Fruit fly (Drosophila melanogaster): ENCODE results near the gene CG13712.

The CG13712 gene

dm6 chr3L:4700091-4700490, 9.6 kb downstream of the CG13712 start (continued):
- TF ChIP-seq Eip74EF (GFP tag; optimal IDR thresholded peaks at IDR 0.05) (no peak), CG10431 (GFP tag; optimal IDR thresholded peaks at IDR 0.05) (no peak), CG10959 (GFP tag; IDR thresholded peaks at IDR 0.05) (no peak), Optix (GFP tag; IDR thresholded peaks at IDR 0.05) (no peak), sqz (GFP tag; optimal IDR thresholded peaks at IDR 0.05) (no peak), pnt (GFP tag; optimal IDR thresholded peaks at IDR 0.05) (no peak), GATAe (GFP tag; conservative IDR thresholded peaks at IDR 0.05) (no peak), ftz-f1 (GFP tag; optimal IDR thresholded peaks at IDR 0.05) (no peak), CG10654 (GFP tag; optimal IDR thresholded peaks at IDR 0.05) (no peak), dimm (GFP tag; IDR thresholded peaks at IDR 0.05) (no peak), CG11695 (GFP tag; IDR thresholded peaks at IDR 0.05) (peak; percentile 38; the same call in 1 of the 3 replicates), Drgx (GFP tag; IDR thresholded peaks at IDR 0.05) (peak; percentile 80), sr (GFP tag; IDR thresholded peaks at IDR 0.05) (peak; percentile 45; the same call in 2 of the 3 replicates), prd (optimal IDR thresholded peaks at IDR 0.05) (no peak), prd (GFP tag; IDR thresholded peaks at IDR 0.05) (peak; percentile 49), CG10147 (GFP tag; optimal IDR thresholded peaks at IDR 0.05) (no peak), CG12104 (GFP tag; optimal IDR thresholded peaks at IDR 0.05) (no peak), NC2α (GFP tag; optimal IDR thresholded peaks at IDR 0.05) (no peak), Xbp1 (GFP tag; optimal IDR thresholded peaks at IDR 0.05) (no peak), CG17802 (tag; optimal IDR thresholded peaks at IDR 0.05) (no peak), ttk (GFP tag; IDR thresholded peaks at IDR 0.05) (peak; percentile 16; the same call in 1 of the 2 replicates), tll (GFP tag; optimal IDR thresholded peaks at IDR 0.05) (no peak), CG4424 (GFP tag; optimal IDR thresholded peaks at IDR 0.05) (no peak), CG8290 (GFP tag; optimal IDR thresholded peaks at IDR 0.05) (no peak), CG8290 (tag; optimal IDR thresholded peaks at IDR 0.05) (no peak), CG32532 (GFP tag; IDR thresholded peaks at IDR 0.05) (no peak), zen (tag; optimal IDR thresholded peaks at IDR 0.05) (no peak), CG30431 (GFP tag; optimal IDR thresholded peaks at IDR 0.05) (no peak), salm (tag; optimal IDR thresholded peaks at IDR 0.05) (no peak), Max (GFP tag; optimal IDR thresholded peaks at IDR 0.05) (no peak), HHEX (GFP tag; optimal IDR thresholded peaks at IDR 0.05) (no peak), CG3065 (GFP tag; optimal IDR thresholded peaks at IDR 0.05) (no peak), kni (GFP tag; optimal IDR thresholded peaks at IDR 0.05) (no peak), Tbp (GFP tag; optimal IDR thresholded peaks at IDR 0.05) (no peak), Oaz (GFP tag; IDR thresholded peaks at IDR 0.05) (no peak), H15 (GFP tag; IDR thresholded peaks at IDR 0.05) (no peak), ems (GFP tag; optimal IDR thresholded peaks at IDR 0.05) (no peak), sc (optimal IDR thresholded peaks at IDR 0.05) (no peak), sc (GFP tag; optimal IDR thresholded peaks at IDR 0.05) (no peak), NFAT (GFP tag; IDR thresholded peaks at IDR 0.05) (no peak), hb (GFP tag; IDR thresholded peaks at IDR 0.05; ENCODE audit: partially characterized antibody) (no peak), disco-r (GFP tag; optimal IDR thresholded peaks at IDR 0.05) (no peak), oc (tag; optimal IDR thresholded peaks at IDR 0.05) (no peak), CG18599 (GFP tag; optimal IDR thresholded peaks at IDR 0.05) (no peak), CG3726 (GFP tag; IDR thresholded peaks at IDR 0.05) (0 out of 3 replicates have a peak, but pooled peaks have one; percentile 45), her (GFP tag; optimal IDR thresholded peaks at IDR 0.05) (no peak), lola (GFP tag; optimal IDR thresholded peaks at IDR 0.05) (no peak), CG14441 (GFP tag; IDR thresholded peaks at IDR 0.05) (peak; percentile 56), CG7357 (GFP tag; IDR thresholded peaks at IDR 0.05) (no peak), lov (optimal IDR thresholded peaks at IDR 0.05) (no peak), lov (GFP tag; IDR thresholded peaks at IDR 0.05) (no peak), pan (optimal IDR thresholded peaks at IDR 0.05) (no peak), pan (GFP tag; optimal IDR thresholded peaks at IDR 0.05 in 1 of 2, IDR thresholded peaks at IDR 0.05 in 1 of 2) (peak in 1 of 2 experiments; percentile 51)

All from whole organism, embryonic.